Worm (Caenorhabditis elegans) whole organism, young adult: Measurements from ENCODE around the gene pbs-3.

Experiments
- B0019.2 ChIP-seq: fragments of 200-800 bp; sonication (Bioruptor generic); conservative IDR thresholded peaks from 2 replicates; pipeline ENCODE4 v1.3.6; 2022; ENCODE audit warnings: missing genetic modification reagents, missing genetic modification characterization, missing compliant biosample characterization
- F22D6.2 ChIP-seq: sonication (generic microtip); optimal IDR thresholded peaks from 2 replicates; lab custom pipeline; 2016; ENCODE audit warnings: mild to moderate bottlenecking, missing genetic modification characterization, missing compliant biosample characterization
- F33H1.4 ChIP-seq: fragments of 200-800 bp; sonication (Bioruptor generic); IDR thresholded peaks from 2 replicates; pipeline ENCODE4 v1.3.6; 2022; ENCODE audit warnings: missing genetic modification reagents, missing genetic modification characterization, missing compliant biosample characterization
- F37B4.10 ChIP-seq: fragments of 200-800 bp; sonication (Bioruptor generic); IDR thresholded peaks from 2 replicates; pipeline ENCODE4 v1.3.6; 2022; ENCODE audit warnings: missing genetic modification characterization, missing compliant biosample characterization
- F39B2.1 ChIP-seq: fragments of 200-800 bp; sonication (Bioruptor generic); IDR thresholded peaks from 2 replicates; pipeline ENCODE4 v1.3.6; 2022; ENCODE audit warnings: missing genetic modification reagents, missing genetic modification characterization, missing compliant biosample characterization
- F52B5.7 ChIP-seq: sonication (generic microtip); optimal IDR thresholded peaks from 2 replicates; lab custom pipeline; 2016; ENCODE audit warnings: mild to moderate bottlenecking, missing genetic modification characterization, missing compliant biosample characterization
- F55B11.4 ChIP-seq: sonication (generic microtip); optimal IDR thresholded peaks from 2 replicates; lab custom pipeline; 2016; ENCODE audit warnings: missing compliant biosample characterization, missing genetic modification characterization, borderline replicate concordance; ENCODE audit not compliant: insufficient read depth
- F57A8.1 ChIP-seq: fragments of 200-800 bp; sonication (Bioruptor generic); optimal IDR thresholded peaks from 2 replicates; lab custom pipeline; 2018; ENCODE audit warnings: mild to moderate bottlenecking, missing genetic modification characterization, moderate library complexity, missing compliant biosample characterization
- Y79H2A.3 ChIP-seq: fragments of 200-800 bp; sonication (Bioruptor generic); conservative IDR thresholded peaks from 2 replicates; pipeline ENCODE4 v1.3.6; 2022; ENCODE audit warnings: missing genetic modification reagents, missing genetic modification characterization, missing compliant biosample characterization
- atf-7 ChIP-seq: sonication (generic microtip); optimal IDR thresholded peaks from 2 replicates; lab custom pipeline; 2017; ENCODE audit warnings: mild to moderate bottlenecking, missing genetic modification characterization, missing compliant biosample characterization
- athp-1 ChIP-seq: sonication (generic microtip); optimal IDR thresholded peaks from 2 replicates; lab custom pipeline; 2017; ENCODE audit warnings: mild to moderate bottlenecking, missing genetic modification characterization, missing compliant biosample characterization
- attf-6 ChIP-seq: fragments of 200-800 bp; sonication (Bioruptor generic); IDR thresholded peaks from 2 replicates; pipeline ENCODE4 v1.3.6; 2022; ENCODE audit warnings: missing genetic modification reagents, missing genetic modification characterization, missing compliant biosample characterization
- bed-1 ChIP-seq: fragments of 200-800 bp; sonication (Bioruptor generic); IDR thresholded peaks from 2 replicates; pipeline ENCODE4 v1.3.6; 2022; ENCODE audit warnings: missing genetic modification reagents, missing genetic modification characterization, missing compliant biosample characterization
- bed-2 ChIP-seq: fragments of 200-800 bp; sonication (Bioruptor generic); IDR thresholded peaks from 2 replicates; pipeline ENCODE4 v1.3.6; 2022; ENCODE audit warnings: missing genetic modification reagents, missing genetic modification characterization, missing compliant biosample characterization
- ceh-40 ChIP-seq: fragments of 200-800 bp; sonication (Bioruptor generic); IDR thresholded peaks from 2 replicates; pipeline ENCODE4 v1.3.6; 2022; ENCODE audit warnings: missing genetic modification characterization, missing compliant biosample characterization
- die-1 ChIP-seq: sonication (generic microtip); optimal IDR thresholded peaks from 2 replicates; lab custom pipeline; 2016; ENCODE audit warnings: missing genotype, mild to moderate bottlenecking, missing genetic modification characterization, missing compliant biosample characterization
- dpl-1 ChIP-seq: fragments of 150-350 bp; optimal IDR thresholded peaks from 2 replicates; lab custom pipeline; 2014; ENCODE audit warnings: missing biosample characterization, missing genetic modification reagents, missing genetic modification characterization
- hmg-1.2 ChIP-seq: fragments of 200-800 bp; sonication (Bioruptor generic); IDR thresholded peaks from 2 replicates; pipeline ENCODE4 v1.3.6; 2022; ENCODE audit warnings: missing genetic modification reagents, missing genetic modification characterization, missing compliant biosample characterization
- lag-1 ChIP-seq: fragments of 200-800 bp; sonication (Bioruptor generic); IDR thresholded peaks from 2 replicates; pipeline ENCODE4 v1.3.6; 2022; ENCODE audit warnings: missing genetic modification reagents, missing genetic modification characterization, missing compliant biosample characterization
- lir-1 ChIP-seq: fragments of 200-800 bp; sonication (Bioruptor generic); conservative IDR thresholded peaks from 2 replicates; pipeline ENCODE4 v1.3.6; 2022; ENCODE audit warnings: missing genetic modification reagents, missing genetic modification characterization, missing compliant biosample characterization
- lsy-27 ChIP-seq: sonication (generic microtip); optimal IDR thresholded peaks from 2 replicates; lab custom pipeline; 2017; ENCODE audit warnings: missing genetic modification characterization, mild to moderate bottlenecking, missing compliant biosample characterization, antibody characterized with exemption, missing genotype, borderline replicate concordance; ENCODE audit not compliant: insufficient read depth
- madf-8 ChIP-seq: fragments of 200-800 bp; sonication (Bioruptor generic); conservative IDR thresholded peaks from 2 replicates; pipeline ENCODE4 v1.3.6; 2022; ENCODE audit warnings: missing genetic modification reagents, missing genetic modification characterization, missing compliant biosample characterization
- mel-28 ChIP-seq: sonication (generic microtip); optimal IDR thresholded peaks from 2 replicates; lab custom pipeline; 2016; ENCODE audit warnings: borderline replicate concordance, mild to moderate bottlenecking, missing genetic modification characterization, missing compliant biosample characterization
- nhr-80 ChIP-seq: sonication (generic microtip); optimal IDR thresholded peaks from 2 replicates; lab custom pipeline; 2016; ENCODE audit warnings: missing genetic modification characterization, missing compliant biosample characterization
- pha-4 ChIP-seq: fragments of 150-350 bp; sonication (generic microtip); optimal IDR thresholded peaks from 2 replicates; lab custom pipeline; 2014; ENCODE audit warnings: missing biosample characterization, missing genetic modification reagents, missing genetic modification characterization
- rcor-1 ChIP-seq: fragments of 200-800 bp; sonication (Bioruptor generic); IDR thresholded peaks from 2 replicates; pipeline ENCODE4 v1.3.6; 2022; ENCODE audit warnings: missing genetic modification reagents, missing genetic modification characterization, missing compliant biosample characterization
- sdz-38 ChIP-seq: sonication (generic microtip); optimal IDR thresholded peaks from 2 replicates; lab custom pipeline; 2016; ENCODE audit warnings: missing genotype, missing genetic modification characterization, missing compliant biosample characterization
- snpc-4 ChIP-seq, 5 experiments: fragments of 150-350 bp in 1 of 5; sonication (generic microtip) in 4 of 5; optimal IDR thresholded peaks; 2 replicates each; lab custom pipeline; 2014 to 2018; ENCODE audit warnings: missing genetic modification characterization in 5 of 5, missing biosample characterization in 3 of 5, antibody characterized with exemption in 2 of 5, mild to moderate bottlenecking in 2 of 5, missing compliant biosample characterization in 2 of 5, missing genotype in 2 of 5, moderate library complexity in 2 of 5, missing genetic modification reagents in 1 of 5
- ztf-22 ChIP-seq: fragments of 200-800 bp; sonication (Bioruptor generic); optimal IDR thresholded peaks from 2 replicates; lab custom pipeline; 2018; ENCODE audit warnings: mild to moderate bottlenecking, missing genetic modification characterization, moderate library complexity, missing compliant biosample characterization
- ztf-26 ChIP-seq: sonication (generic microtip); optimal IDR thresholded peaks from 2 replicates; lab custom pipeline; 2017; ENCODE audit warnings: missing genetic modification characterization, missing compliant biosample characterization

pbs-3 gene

ce11 chrII:4987257-4987656 is 32.0 kb upstream of the pbs-3 start:
- no peak for TF ChIP-seq athp-1 (tag; lab: Kevin White, UChicago)
- no peak for TF ChIP-seq F52B5.7

- TF ChIP-seq lag-1 (no peak), atf-7 (tag; lab: Kevin White, UChicago) (no peak), hmg-1.2 (GFP tag; lab: Robert Waterston, UW) (no peak), lsy-27 (tag; lab: Kevin White, UChicago) (no peak), madf-8 (GFP tag; lab: Robert Waterston, UW) (no peak), mel-28 (tag; lab: Kevin White, UChicago) (no peak), F39B2.1 (GFP tag; lab: Robert Waterston, UW) (no peak), ztf-26 (tag; lab: Kevin White, UChicago) (no peak), lir-1 (GFP tag; lab: Robert Waterston, UW) (no peak)
Measured at ce11 chrII:4986664-4987063, 31.4 kb upstream of the pbs-3 start.

- TF ChIP-seq mel-28 (tag; lab: Kevin White, UChicago) (no peak), nhr-80 (tag; lab: Kevin White, UChicago) (no peak), bed-2 (GFP tag; lab: Robert Waterston, UW) (no peak), F37B4.10 (no peak)
Measured at ce11 chrII:4985961-4986503, 30.8 kb upstream of the pbs-3 start.

ce11 chrII:4984151-4984550 is 28.9 kb upstream of the pbs-3 start:
- TF ChIP-seq atf-7 (tag; lab: Kevin White, UChicago) (no peak), lir-1 (GFP tag; lab: Robert Waterston, UW) (no peak), hmg-1.2 (GFP tag; lab: Robert Waterston, UW) (no peak), Y79H2A.3 (no peak), ceh-40 (GFP tag; lab: Robert Waterston, UW) (no peak), B0019.2 (no peak), rcor-1 (GFP tag; lab: Robert Waterston, UW) (no peak)

ce11 chrII:4981682-4982404 is 26.6 kb upstream of the pbs-3 start:
- TF ChIP-seq sdz-38: no peak
- TF ChIP-seq die-1 (tag; lab: Kevin White, UChicago): no peak
- TF ChIP-seq bed-1 (GFP tag; lab: Robert Waterston, UW): no peak
- TF ChIP-seq lsy-27 (tag; lab: Kevin White, UChicago): no peak
- no peak for TF ChIP-seq ceh-40 (GFP tag; lab: Robert Waterston, UW)
- no peak for TF ChIP-seq F57A8.1 (GFP tag; lab: Kevin White, UChicago)
- TF ChIP-seq ztf-22 (GFP tag; lab: Kevin White, UChicago): no peak
- no peak for TF ChIP-seq pha-4 (tag; lab: Kevin White, UChicago)
- TF ChIP-seq rcor-1 (GFP tag; lab: Robert Waterston, UW): no peak
- no peak for TF ChIP-seq attf-6 (GFP tag; lab: Robert Waterston, UW)
- TF ChIP-seq dpl-1 (GFP tag; lab: Kevin White, UChicago): no peak
- TF ChIP-seq F55B11.4 (tag; lab: Kevin White, UChicago): no peak
- no peak for TF ChIP-seq F33H1.4 (GFP tag; lab: Robert Waterston, UW)
- TF ChIP-seq F22D6.2 (tag; lab: Kevin White, UChicago): no peak
- no peak for TF ChIP-seq snpc-4 (GFP tag; optimal IDR thresholded peaks at IDR 0.05; lab: Kevin White, UChicago)
- TF ChIP-seq snpc-4 (tag; optimal IDR thresholded peaks at IDR 0.05; lab: Kevin White, UChicago): no peak
